Fruit fly (Drosophila melanogaster) whole organism: ENCODE measurements around the gene CG33099.

Experiments
- CG8478 ChIP-seq: fragments of >200 bp; optimal IDR thresholded peaks from 2 replicates; lab custom pipeline; 2018; ENCODE audit warnings: inconsistent platforms
- Dll ChIP-seq: fragments of >200 bp; optimal IDR thresholded peaks from 2 replicates; lab custom pipeline; 2017
- EcR ChIP-seq, 2 experiments: fragments of >200 bp; optimal IDR thresholded peaks; 2 replicates each; lab custom pipeline; 2017; ENCODE audit warnings: missing biosample characterization in 2 of 2, missing genetic modification characterization in 2 of 2, missing genetic modification reagents in 2 of 2
- pan ChIP-seq: fragments of >200 bp; optimal IDR thresholded peaks from 2 replicates; lab custom pipeline; 2017
- psq ChIP-seq: fragments of >200 bp; optimal IDR thresholded peaks from 2 replicates; lab custom pipeline; 2017
- usp ChIP-seq: fragments of >200 bp; optimal IDR thresholded peaks from 2 replicates; lab custom pipeline; 2017; ENCODE audit warnings: missing biosample characterization, missing genetic modification characterization, mixed read lengths

Gene CG33099

DNA sequence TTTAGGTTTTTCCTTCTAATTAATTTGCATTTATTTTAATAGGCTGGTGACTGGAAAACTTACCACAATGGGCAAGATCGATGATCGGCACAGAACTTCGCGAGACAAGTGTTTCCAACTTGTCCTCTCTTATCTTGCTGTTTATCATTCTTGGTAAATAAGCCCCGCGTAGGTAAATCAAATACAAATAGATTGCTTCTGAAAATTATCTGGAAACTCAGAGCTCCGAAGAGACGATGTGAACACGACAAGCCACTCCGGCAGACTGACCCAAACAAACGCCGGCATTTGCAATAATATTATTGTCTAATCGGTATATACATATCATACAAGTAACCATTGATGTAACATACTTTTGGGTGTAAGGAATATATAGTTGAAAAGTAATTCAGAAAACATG is at the start of gene CG33099:
Gene CG33099, minus strand, starts transcription at position 268 of the 400 bp plus-strand sequence.
- TF ChIP-seq psq (lab: Kevin White, UChicago) = no peak
- no peak for TF ChIP-seq CG8478 (lab: Kevin White, UChicago)
- TF ChIP-seq usp (GFP tag; lab: Kevin White, UChicago) = no peak
- no peak for TF ChIP-seq EcR (GFP tag; optimal IDR thresholded peaks at IDR 0.05; lab: Kevin White, UChicago)
- no peak for TF ChIP-seq pan (lab: Kevin White, UChicago)
- TF ChIP-seq Dll = no peak

- no peak for TF ChIP-seq usp (GFP tag; lab: Kevin White, UChicago)
- no peak for TF ChIP-seq CG8478 (lab: Kevin White, UChicago)
- no peak for TF ChIP-seq EcR (GFP tag; optimal IDR thresholded peaks at IDR 0.05; lab: Kevin White, UChicago)
- TF ChIP-seq pan (lab: Kevin White, UChicago) = no peak
- no peak for TF ChIP-seq psq (lab: Kevin White, UChicago)
- TF ChIP-seq Dll = no peak
Measured at dm6 chr3R:22576979-22577378, 46.6 kb upstream of the CG33099 start.

DNA sequence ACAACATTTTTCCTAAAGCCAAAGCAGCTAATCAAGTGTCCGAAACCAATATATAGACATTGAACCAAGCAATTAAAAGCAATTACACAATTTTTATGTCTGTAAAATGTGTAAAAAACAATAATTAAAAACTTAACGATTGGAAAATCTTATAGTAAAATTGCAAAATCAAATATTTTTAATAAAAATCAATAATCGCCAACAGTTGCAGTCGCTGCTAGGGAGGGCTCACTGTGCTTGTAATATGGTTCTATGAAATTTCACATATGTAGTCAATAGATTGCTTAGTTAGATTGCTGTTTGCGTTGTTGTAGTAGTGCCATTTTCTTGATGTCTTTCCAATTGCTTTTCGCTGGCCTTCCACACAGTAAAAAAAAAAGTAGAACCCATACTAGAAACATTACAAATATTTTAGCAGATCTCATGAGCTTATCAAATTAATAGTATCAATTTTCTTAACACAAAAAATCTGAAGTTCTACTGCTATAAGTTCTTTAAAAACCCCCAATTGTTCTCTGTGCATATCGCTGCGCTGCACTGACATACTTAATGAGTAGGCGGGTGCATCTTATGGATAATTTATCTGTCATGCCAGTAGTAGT is 45.8 kb upstream of the CG33099 start:
- TF ChIP-seq Dll = no peak
- TF ChIP-seq usp (GFP tag; lab: Kevin White, UChicago) = no peak
- no peak for TF ChIP-seq CG8478 (lab: Kevin White, UChicago)

DNA sequence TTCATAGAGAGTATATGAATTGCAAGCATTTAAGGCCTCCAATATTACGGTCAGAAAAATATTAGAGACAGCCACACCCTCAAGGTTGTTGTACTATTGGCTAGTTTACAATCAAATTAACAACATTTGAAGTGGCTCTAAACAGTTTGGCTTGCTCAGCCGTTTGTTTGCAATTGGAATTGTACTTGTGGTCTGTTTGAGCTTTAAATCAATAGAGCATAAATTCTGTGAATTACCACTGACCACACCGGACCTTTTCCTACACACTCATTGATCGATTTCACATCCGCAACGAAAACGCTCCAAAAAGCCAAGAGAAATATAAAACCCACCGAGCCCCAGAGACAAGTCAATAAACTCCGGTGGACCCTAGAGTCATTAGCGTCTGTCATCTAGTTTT is 43.2 kb upstream of the CG33099 start:
- TF ChIP-seq pan (lab: Kevin White, UChicago) (no peak), usp (GFP tag; lab: Kevin White, UChicago) (no peak), CG8478 (lab: Kevin White, UChicago) (no peak), EcR (GFP tag; optimal IDR thresholded peaks at IDR 0.05; lab: Kevin White, UChicago) (no peak), psq (lab: Kevin White, UChicago) (no peak), Dll (no peak)

dm6 chr3R:22569888-22570287 is 39.5 kb upstream of the CG33099 start, which contains the start of gene CG33110:
CG33110 (plus strand) TSS chr3R:22570188.
- TF ChIP-seq CG8478 (lab: Kevin White, UChicago) (no peak), EcR (GFP tag; optimal IDR thresholded peaks at IDR 0.05; lab: Kevin White, UChicago) (no peak), psq (lab: Kevin White, UChicago) (no peak), Dll (no peak), pan (lab: Kevin White, UChicago) (no peak), usp (GFP tag; lab: Kevin White, UChicago) (no peak)

dm6 chr3R:22568508-22568907 is 38.1 kb upstream of the CG33099 start:
- TF ChIP-seq Dll (no peak), EcR (GFP tag; optimal IDR thresholded peaks at IDR 0.05; lab: Kevin White, UChicago) (no peak), usp (GFP tag; lab: Kevin White, UChicago) (no peak), psq (lab: Kevin White, UChicago) (no peak), pan (lab: Kevin White, UChicago) (no peak), CG8478 (lab: Kevin White, UChicago) (no peak)

DNA sequence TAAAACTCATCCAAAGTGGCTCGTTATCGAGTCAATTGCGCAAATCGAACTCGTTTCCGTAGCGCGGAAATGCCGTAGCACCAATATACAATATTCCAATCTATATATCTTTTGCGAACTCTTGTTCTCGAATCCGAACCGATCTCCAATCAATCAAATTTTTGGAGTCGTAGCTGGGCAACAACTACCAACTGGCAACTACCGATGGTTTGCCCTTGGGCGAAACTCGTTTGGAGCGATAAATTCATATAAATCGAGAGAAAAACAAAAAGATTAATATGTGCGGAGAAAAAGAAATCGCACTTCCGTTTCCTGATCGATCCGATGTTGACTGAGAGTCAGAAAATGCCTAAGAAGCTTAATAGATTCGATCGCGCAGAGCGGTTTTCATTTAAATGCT is 35.4 kb upstream of the CG33099 start:
- no peak for TF ChIP-seq psq (lab: Kevin White, UChicago)
- no peak for TF ChIP-seq Dll
- TF ChIP-seq usp (GFP tag; lab: Kevin White, UChicago) = no peak
- TF ChIP-seq EcR (GFP tag; optimal IDR thresholded peaks at IDR 0.05; lab: Kevin White, UChicago) = no peak
- no peak for TF ChIP-seq pan (lab: Kevin White, UChicago)
- no peak for TF ChIP-seq CG8478 (lab: Kevin White, UChicago)

dm6 chr3R:22564707-22565106 is 34.3 kb upstream of the CG33099 start:
- TF ChIP-seq psq (lab: Kevin White, UChicago) (no peak), EcR (GFP tag; optimal IDR thresholded peaks at IDR 0.05; lab: Kevin White, UChicago) (no peak), usp (GFP tag; lab: Kevin White, UChicago) (no peak), Dll (no peak), CG8478 (lab: Kevin White, UChicago) (no peak), pan (lab: Kevin White, UChicago) (no peak)

dm6 chr3R:22564076-22564475 is 33.7 kb upstream of the CG33099 start:
- TF ChIP-seq EcR (GFP tag; optimal IDR thresholded peaks at IDR 0.05; lab: Kevin White, UChicago) (no peak), usp (GFP tag; lab: Kevin White, UChicago) (no peak)

- no peak for TF ChIP-seq EcR (GFP tag; optimal IDR thresholded peaks at IDR 0.05; lab: Kevin White, UChicago)
- no peak for TF ChIP-seq Dll
- no peak for TF ChIP-seq CG8478 (lab: Kevin White, UChicago)
- no peak for TF ChIP-seq pan (lab: Kevin White, UChicago)
- TF ChIP-seq usp (GFP tag; lab: Kevin White, UChicago) = no peak
- TF ChIP-seq psq (lab: Kevin White, UChicago) = no peak
Measured at dm6 chr3R:22562502-22562901, 32.1 kb upstream of the CG33099 start, which contains the start of gene sit. sit (minus strand) TSS chr3R:22562572.

dm6 chr3R:22560224-22560623 is 29.9 kb upstream of the CG33099 start:
- TF ChIP-seq usp (GFP tag; lab: Kevin White, UChicago) (no peak), pan (lab: Kevin White, UChicago) (no peak), psq (lab: Kevin White, UChicago) (no peak)

DNA sequence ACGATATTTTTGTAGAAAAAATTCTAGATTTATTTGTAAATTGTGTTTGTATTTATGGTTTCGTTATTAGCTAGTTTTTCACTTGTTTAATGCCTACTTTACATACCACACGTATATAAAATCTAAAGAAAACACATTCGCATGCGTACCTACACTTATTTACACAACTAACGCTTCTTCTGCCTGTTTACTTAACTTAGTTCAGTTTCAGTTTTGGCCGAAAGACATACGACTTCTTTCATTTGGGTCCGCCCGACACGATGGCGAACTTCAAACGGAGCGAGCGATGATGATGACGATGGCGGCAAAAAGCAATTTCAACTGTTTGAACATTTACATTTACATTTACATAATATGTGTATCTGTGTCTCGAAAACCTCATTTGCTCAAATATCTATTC is 28.0 kb upstream of the CG33099 start:
- TF ChIP-seq EcR (GFP tag; optimal IDR thresholded peaks at IDR 0.05; lab: Kevin White, UChicago) (no peak), psq (lab: Kevin White, UChicago) (no peak), CG8478 (lab: Kevin White, UChicago) (no peak), Dll (no peak), pan (lab: Kevin White, UChicago) (no peak), usp (GFP tag; lab: Kevin White, UChicago) (no peak)
